Worm (Caenorhabditis elegans) whole organism, L1 larva: ENCODE results near the gene T10H9.8.

ENCODE experiments used
- F16B12.6 ChIP-seq: fragments of 150-350 bp; optimal IDR thresholded peaks from 2 replicates; lab custom pipeline; 2014; ENCODE audit warnings: missing biosample characterization, missing genetic modification characterization
- Y116A8C.19 ChIP-seq: sonication (generic microtip); optimal IDR thresholded peaks from 2 replicates; lab custom pipeline; 2016; ENCODE audit warnings: missing compliant biosample characterization, missing genetic modification characterization, borderline replicate concordance
- aly-2 ChIP-seq: fragments of 150-350 bp; optimal IDR thresholded peaks from 2 replicates; lab custom pipeline; 2014; ENCODE audit warnings: missing biosample characterization, missing genetic modification characterization
- blmp-1 ChIP-seq: fragments of 150-350 bp; optimal IDR thresholded peaks from 2 replicates; lab custom pipeline; 2014; ENCODE audit warnings: missing biosample characterization, missing genetic modification characterization
- ceh-63 ChIP-seq: fragments of 200-800 bp; sonication (Bioruptor generic); optimal IDR thresholded peaks from 2 replicates; lab custom pipeline; 2018; ENCODE audit warnings: mild to moderate bottlenecking, missing genetic modification characterization, missing compliant biosample characterization
- ceh-90 ChIP-seq: sonication (generic microtip); optimal IDR thresholded peaks from 2 replicates; lab custom pipeline; 2016; ENCODE audit warnings: missing genetic modification characterization, missing compliant biosample characterization
- dpl-1 ChIP-seq, 3 experiments: fragments of 150-350 bp in 2 of 3; sonication (generic microtip) in 1 of 3; optimal IDR thresholded peaks; 2 replicates each; lab custom pipeline; 2014 to 2017; ENCODE audit warnings: missing biosample characterization in 3 of 3, missing genetic modification characterization in 3 of 3, missing genetic modification reagents in 3 of 3
- efl-1 ChIP-seq, 4 experiments: fragments of 150-350 bp; optimal IDR thresholded peaks in 3 of 4; peaks in 1 of 4; 1 replicate in 1 of 4; 2 replicates in 3 of 4; lab custom pipeline; 2014; ENCODE audit warnings: missing biosample characterization in 2 of 4, missing genetic modification characterization in 2 of 4, missing genetic modification reagents in 2 of 4
- egl-27 ChIP-seq, 2 experiments: fragments of 150-350 bp in 1 of 2; sonication (generic microtip); optimal IDR thresholded peaks; 3 replicates each; lab custom pipeline; 2017 to 2018; ENCODE audit warnings: missing biosample characterization in 2 of 2, missing genetic modification characterization in 2 of 2, missing genetic modification reagents in 2 of 2
- elt-2 ChIP-seq: sonication (generic microtip); optimal IDR thresholded peaks from 2 replicates; lab custom pipeline; 2016; ENCODE audit warnings: missing genetic modification characterization, mild to moderate bottlenecking, inconsistent platforms, missing compliant biosample characterization, missing genetic modification reagents
- fkh-10 ChIP-seq: sonication (generic microtip); optimal IDR thresholded peaks from 2 replicates; lab custom pipeline; 2017; ENCODE audit warnings: missing biosample characterization, missing genetic modification reagents, missing genetic modification characterization
- fkh-4 ChIP-seq: sonication (generic microtip); optimal IDR thresholded peaks from 2 replicates; lab custom pipeline; 2016; ENCODE audit warnings: missing compliant biosample characterization, missing genetic modification characterization, borderline replicate concordance
- fkh-8 ChIP-seq: sonication (generic microtip); optimal IDR thresholded peaks from 2 replicates; lab custom pipeline; 2016; ENCODE audit warnings: mild to moderate bottlenecking, missing genetic modification characterization, missing compliant biosample characterization
- fos-1 ChIP-seq: fragments of 150-350 bp; optimal IDR thresholded peaks from 2 replicates; lab custom pipeline; 2014; ENCODE audit warnings: missing biosample characterization, missing genetic modification characterization
- grh-1 ChIP-seq: fragments of 200-800 bp; sonication (Bioruptor generic); IDR thresholded peaks from 2 replicates; pipeline ENCODE4 v1.3.6; 2022; ENCODE audit warnings: missing genetic modification reagents, missing genetic modification characterization, missing compliant biosample characterization
- hlh-4 ChIP-seq: sonication (generic microtip); optimal IDR thresholded peaks from 2 replicates; lab custom pipeline; 2016; ENCODE audit warnings: mild to moderate bottlenecking, missing genetic modification characterization, missing compliant biosample characterization
- jun-1 ChIP-seq: fragments of 150-350 bp; optimal IDR thresholded peaks from 2 replicates; lab custom pipeline; 2014; ENCODE audit warnings: missing biosample characterization, missing genetic modification reagents, missing genetic modification characterization
- lin-14 ChIP-seq: fragments of 200-800 bp; sonication (Bioruptor generic); optimal IDR thresholded peaks from 2 replicates; lab custom pipeline; 2018; ENCODE audit warnings: mild to moderate bottlenecking, missing genetic modification characterization, moderate library complexity, missing compliant biosample characterization
- lin-15B ChIP-seq: fragments of 150-350 bp; sonication (generic microtip); optimal IDR thresholded peaks from 3 replicates; lab custom pipeline; 2014; ENCODE audit warnings: missing biosample characterization, missing genetic modification characterization
- lin-35 ChIP-seq, 2 experiments: fragments of 150-350 bp; optimal IDR thresholded peaks; 2 replicates each; lab custom pipeline; 2014; ENCODE audit warnings: missing biosample characterization in 2 of 2, missing genetic modification characterization in 2 of 2, missing genetic modification reagents in 2 of 2
- lin-39 ChIP-seq: fragments of 150-350 bp; optimal IDR thresholded peaks from 2 replicates; lab custom pipeline; 2014; ENCODE audit warnings: missing biosample characterization, missing genetic modification reagents, missing genetic modification characterization
- lsy-2 ChIP-seq, 2 experiments: fragments of 150-350 bp; optimal IDR thresholded peaks; 2 replicates each; lab custom pipeline; 2014; ENCODE audit warnings: missing biosample characterization in 2 of 2, missing genetic modification characterization in 2 of 2
- mab-9 ChIP-seq: fragments of 200-800 bp; sonication (Bioruptor generic); IDR thresholded peaks from 2 replicates; pipeline ENCODE4 v1.3.6; 2022; ENCODE audit warnings: missing genetic modification reagents, missing genetic modification characterization, missing compliant biosample characterization
- mdl-1 ChIP-seq, 2 experiments: fragments of 150-350 bp; optimal IDR thresholded peaks; 2 replicates each; lab custom pipeline; 2014 to 2017; ENCODE audit warnings: missing biosample characterization in 2 of 2, missing genetic modification characterization in 2 of 2, inconsistent platforms in 1 of 2
- mef-2 ChIP-seq: fragments of 150-350 bp; optimal IDR thresholded peaks from 2 replicates; lab custom pipeline; 2014; ENCODE audit warnings: missing biosample characterization, missing genetic modification characterization
- nhr-11 ChIP-seq: fragments of 150-350 bp; optimal IDR thresholded peaks from 2 replicates; lab custom pipeline; 2014; ENCODE audit warnings: missing biosample characterization, missing genetic modification characterization
- nhr-12 ChIP-seq: sonication (generic microtip); optimal IDR thresholded peaks from 2 replicates; lab custom pipeline; 2017; ENCODE audit warnings: missing biosample characterization, missing genetic modification characterization
- nhr-20 ChIP-seq: sonication (generic microtip); optimal IDR thresholded peaks from 2 replicates; lab custom pipeline; 2016; ENCODE audit warnings: mild to moderate bottlenecking, missing genetic modification characterization, missing compliant biosample characterization
- nhr-237 ChIP-seq: fragments of 150-350 bp; optimal IDR thresholded peaks from 2 replicates; lab custom pipeline; 2014; ENCODE audit warnings: missing biosample characterization, missing genetic modification characterization
- nhr-47 ChIP-seq: sonication (generic microtip); optimal IDR thresholded peaks from 2 replicates; lab custom pipeline; 2016; ENCODE audit warnings: mild to moderate bottlenecking, missing genetic modification characterization, moderate library complexity, missing compliant biosample characterization
- nhr-71 ChIP-seq: sonication (generic microtip); optimal IDR thresholded peaks from 2 replicates; lab custom pipeline; 2016; ENCODE audit warnings: mild to moderate bottlenecking, missing genetic modification characterization, moderate library complexity, missing compliant biosample characterization
- nhr-77 ChIP-seq: fragments of 150-350 bp; optimal IDR thresholded peaks from 2 replicates; lab custom pipeline; 2014; ENCODE audit warnings: missing biosample characterization, missing genetic modification characterization
- nhr-85 ChIP-seq: sonication (generic microtip); peaks from one replicate; lab custom pipeline; 2016; ENCODE audit warnings: missing genetic modification characterization, inconsistent platforms, missing compliant biosample characterization
- pax-3 ChIP-seq: fragments of 200-800 bp; sonication (Bioruptor generic); optimal IDR thresholded peaks from 2 replicates; lab custom pipeline; 2018; ENCODE audit warnings: mild to moderate bottlenecking, missing genetic modification characterization, moderate library complexity, missing compliant biosample characterization
- pqm-1 ChIP-seq: sonication (generic microtip); optimal IDR thresholded peaks from 3 replicates; lab custom pipeline; 2017; ENCODE audit warnings: missing biosample characterization, missing genetic modification characterization
- rnt-1 ChIP-seq: sonication (generic microtip); optimal IDR thresholded peaks from 2 replicates; lab custom pipeline; 2016; ENCODE audit warnings: mild to moderate bottlenecking, missing genetic modification characterization, moderate library complexity, missing compliant biosample characterization
- snu-23 ChIP-seq: sonication (generic microtip); optimal IDR thresholded peaks from 2 replicates; lab custom pipeline; 2016; ENCODE audit warnings: missing genetic modification characterization, missing compliant biosample characterization
- sox-4 ChIP-seq: sonication (generic microtip); optimal IDR thresholded peaks from 2 replicates; lab custom pipeline; 2016; ENCODE audit warnings: missing genetic modification characterization, missing compliant biosample characterization
- sptf-1 ChIP-seq: fragments of 150-350 bp; optimal IDR thresholded peaks from 2 replicates; lab custom pipeline; 2014; ENCODE audit warnings: missing biosample characterization, missing genetic modification characterization
- sup-37 ChIP-seq: fragments of 200-800 bp; sonication (Bioruptor generic); optimal IDR thresholded peaks from 2 replicates; lab custom pipeline; 2018; ENCODE audit warnings: mild to moderate bottlenecking, missing genetic modification characterization, missing compliant biosample characterization
- tlp-1 ChIP-seq: fragments of 150-350 bp; optimal IDR thresholded peaks from 2 replicates; lab custom pipeline; 2014; ENCODE audit warnings: missing biosample characterization, missing genetic modification characterization
- unc-30 ChIP-seq: sonication (generic microtip); optimal IDR thresholded peaks from 2 replicates; lab custom pipeline; 2017; ENCODE audit warnings: missing biosample characterization, missing genetic modification characterization
- unc-86 ChIP-seq: sonication (generic microtip); optimal IDR thresholded peaks from 2 replicates; lab custom pipeline; 2016; ENCODE audit warnings: missing genetic modification characterization, missing compliant biosample characterization
- xbp-1 ChIP-seq: sonication (generic microtip); optimal IDR thresholded peaks from 2 replicates; lab custom pipeline; 2016; ENCODE audit warnings: missing genetic modification characterization, missing compliant biosample characterization
- zag-1 ChIP-seq: fragments of 150-350 bp; optimal IDR thresholded peaks from 2 replicates; lab custom pipeline; 2014; ENCODE audit warnings: missing biosample characterization, missing genetic modification characterization
- ztf-4 ChIP-seq: fragments of 150-350 bp; optimal IDR thresholded peaks from 2 replicates; lab custom pipeline; 2014; ENCODE audit warnings: missing biosample characterization, missing genetic modification characterization

T10H9.8 gene

ce11 chrV:6620809-6621208 is 31.3 kb upstream of the T10H9.8 start:
- TF ChIP-seq lin-14 (GFP tag; lab: Kevin White, UChicago) (peak; percentile 52), blmp-1 (tag; lab: Kevin White, UChicago) (peak; percentile 7), lin-15B (no peak), grh-1 (GFP tag; lab: Robert Waterston, UW) (no peak), snu-23 (GFP tag; lab: Kevin White, UChicago) (no peak), nhr-85 (peak; percentile 56), efl-1 (optimal IDR thresholded peaks at IDR 0.05; lab: Kevin White, UChicago) (no peak), efl-1 (GFP tag; optimal IDR thresholded peaks at IDR 0.05 in 1 of 2; lab: Kevin White, UChicago) (peak in 1 of 2 experiments; percentile 19), jun-1 (tag; lab: Kevin White, UChicago) (no peak), rnt-1 (tag; lab: Kevin White, UChicago) (no peak)

ce11 chrV:6621894-6622293 is 30.3 kb upstream of the T10H9.8 start, which contains the start of gene nhr-37:
Gene nhr-37, plus strand, starts transcription at chrV:6622194.
- TF ChIP-seq zag-1 (tag; lab: Kevin White, UChicago), result no peak
- peak; percentile 14 for TF ChIP-seq fkh-8 (tag; lab: Kevin White, UChicago)

ce11 chrV:6626244-6626643 is 25.9 kb upstream of the T10H9.8 start, which contains the start of gene ppt-1:
Gene ppt-1, minus strand, starts transcription at chrV:6626344.
- TF ChIP-seq ztf-4 (tag; lab: Kevin White, UChicago), result no peak
- no peak for TF ChIP-seq blmp-1 (tag; lab: Kevin White, UChicago)
- TF ChIP-seq nhr-12, result no peak
- TF ChIP-seq snu-23 (GFP tag; lab: Kevin White, UChicago), result no peak
- no peak for TF ChIP-seq egl-27 (tag; optimal IDR thresholded peaks at IDR 0.05; lab: Kevin White, UChicago)
- TF ChIP-seq fkh-10 (GFP tag; lab: Kevin White, UChicago), result no peak
- no peak for TF ChIP-seq nhr-71
- no peak for TF ChIP-seq mdl-1 (tag; optimal IDR thresholded peaks at IDR 0.05; lab: Kevin White, UChicago)
- TF ChIP-seq pax-3 (tag; lab: Kevin White, UChicago), result no peak
- no peak for TF ChIP-seq unc-86 (tag; lab: Kevin White, UChicago)
- TF ChIP-seq aly-2, result no peak
- TF ChIP-seq sup-37 (GFP tag; lab: Kevin White, UChicago), result no peak
- TF ChIP-seq nhr-85, result no peak
- TF ChIP-seq zag-1 (tag; lab: Kevin White, UChicago), result no peak

- TF ChIP-seq ceh-63 (GFP tag; lab: Kevin White, UChicago) (no peak), nhr-47 (peak; percentile 83), lin-14 (GFP tag; lab: Kevin White, UChicago) (peak; percentile 49), lin-35 (GFP tag; optimal IDR thresholded peaks at IDR 0.05; lab: Kevin White, UChicago) (no peak), nhr-20 (tag; lab: Kevin White, UChicago) (peak; percentile 61), fos-1 (tag; lab: Kevin White, UChicago) (peak; percentile 18), unc-30 (tag; lab: Kevin White, UChicago) (no peak), unc-86 (tag; lab: Kevin White, UChicago) (no peak), mab-9 (GFP tag; lab: Robert Waterston, UW) (0 out of 2 replicates have a peak, but pooled peaks have one; percentile 22), fkh-4 (tag; lab: Kevin White, UChicago) (peak; percentile 14), fkh-8 (tag; lab: Kevin White, UChicago) (peak; percentile 97), tlp-1 (tag; lab: Kevin White, UChicago) (no peak), Y116A8C.19 (tag; lab: Kevin White, UChicago) (no peak), jun-1 (tag; lab: Kevin White, UChicago) (no peak), sox-4 (tag; lab: Kevin White, UChicago) (peak; percentile 93), pax-3 (tag; lab: Kevin White, UChicago) (peak; percentile 61), nhr-11 (tag; lab: Kevin White, UChicago) (peak; percentile 55), ceh-90 (tag; lab: Kevin White, UChicago) (no peak), nhr-77 (tag; lab: Kevin White, UChicago) (no peak), F16B12.6 (tag; lab: Kevin White, UChicago) (no peak), hlh-4 (no peak), mef-2 (tag; lab: Kevin White, UChicago) (peak; percentile 37), xbp-1 (tag; lab: Kevin White, UChicago) (peak; percentile 21), dpl-1 (GFP tag; optimal IDR thresholded peaks at IDR 0.05; lab: Kevin White, UChicago) (no peak), pqm-1 (tag; lab: Kevin White, UChicago) (no peak), sptf-1 (tag; lab: Kevin White, UChicago) (no peak), lin-39 (tag; lab: Kevin White, UChicago) (no peak), lin-15B (no peak), snu-23 (GFP tag; lab: Kevin White, UChicago) (no peak), elt-2 (tag; lab: Kevin White, UChicago) (no peak), lsy-2 (tag; optimal IDR thresholded peaks at IDR 0.05; lab: Kevin White, UChicago) (peak in 1 of 2 experiments; percentile 14), nhr-237 (tag; lab: Kevin White, UChicago) (no peak)
These were observed 21.4 kb upstream of the T10H9.8 start for ce11 chrV:6630769-6631168.
